Worm (Caenorhabditis elegans): ENCODE results near the gene ttc-17.

DNA sequence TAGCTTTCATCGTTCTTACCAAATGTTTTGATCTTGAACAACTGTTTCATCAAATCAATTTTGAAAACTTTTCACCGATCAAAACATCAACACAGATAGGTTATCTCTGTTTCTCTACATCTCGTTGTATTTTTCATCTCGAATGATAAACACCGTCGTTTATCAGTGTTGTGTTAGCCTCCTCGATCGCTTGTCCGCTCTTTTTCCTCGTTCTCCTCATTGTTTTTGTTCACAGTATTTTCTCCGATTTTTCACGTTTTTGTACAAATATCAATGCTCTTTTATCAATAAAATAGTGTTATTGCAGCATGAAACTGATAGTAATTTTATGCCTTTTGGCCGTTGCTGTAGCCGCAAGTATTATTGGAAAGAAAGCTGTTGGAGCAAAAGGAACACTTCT, 34.1 kb upstream of the ttc-17 start, which contains the start of gene ttr-47:
- no peak for TF ChIP-seq nhr-28 (tag; optimal IDR thresholded peaks at IDR 0.05)
- peak; percentile 25 for TF ChIP-seq nfya-1 (tag; optimal IDR thresholded peaks at IDR 0.05; ENCODE audit: insufficient read depth)
- peak; percentile 20 for TF ChIP-seq pha-4 (tag; optimal IDR thresholded peaks at IDR 0.05)
- TF ChIP-seq ama-1 (optimal IDR thresholded peaks at IDR 0.05) = no peak
- no peak for TF ChIP-seq nhr-43 (tag; optimal IDR thresholded peaks at IDR 0.05; ENCODE audit: poor library complexity, severe bottlenecking)
- TF ChIP-seq unc-62 (GFP tag; optimal IDR thresholded peaks at IDR 0.05) = no peak
- peak; percentile 33 for TF ChIP-seq ceh-28 (tag; optimal IDR thresholded peaks at IDR 0.05)

Data from whole organism, L3 larva.